Fruit fly (Drosophila melanogaster) Kc167 (cell line): ENCODE measurements around the gene Cyp9f3.

ENCODE experiments used
- Sin3A ChIP-seq: fragments of >200 bp; optimal IDR thresholded peaks from 2 replicates; lab custom pipeline; 2018; ENCODE audit warnings: missing external identifiers
- h ChIP-seq: fragments of >200 bp; optimal IDR thresholded peaks from 3 replicates; lab custom pipeline; 2018; ENCODE audit warnings: missing external identifiers
- insv ChIP-seq: fragments of >200 bp; optimal IDR thresholded peaks from 3 replicates; lab custom pipeline; 2018; ENCODE audit warnings: missing external identifiers

DNA sequence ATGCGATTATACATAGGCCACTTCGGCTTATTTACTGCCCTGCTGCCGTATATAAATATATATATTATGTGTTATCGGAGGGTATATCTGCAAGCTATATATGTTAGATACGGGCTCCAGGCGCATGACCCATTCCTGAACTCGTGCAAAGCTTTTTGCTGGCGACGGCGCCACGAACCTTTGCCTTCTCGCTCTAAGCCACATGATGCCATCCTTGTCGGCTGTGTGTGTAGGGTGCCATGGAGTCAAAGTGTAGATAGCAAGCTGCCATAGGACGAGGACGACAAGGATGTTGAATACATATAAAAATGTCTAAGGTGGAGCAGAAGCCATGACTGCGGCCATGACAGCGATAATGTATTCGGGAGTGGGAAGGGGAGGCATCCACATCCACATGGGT lies 51.1 kb downstream of the Cyp9f3 start:
- TF ChIP-seq insv: no peak
- TF ChIP-seq Sin3A (lab: Kevin White, UChicago): no peak
- TF ChIP-seq h: no peak
